Worm (Caenorhabditis elegans): ENCODE data around the gene F17C8.9.

DNA sequence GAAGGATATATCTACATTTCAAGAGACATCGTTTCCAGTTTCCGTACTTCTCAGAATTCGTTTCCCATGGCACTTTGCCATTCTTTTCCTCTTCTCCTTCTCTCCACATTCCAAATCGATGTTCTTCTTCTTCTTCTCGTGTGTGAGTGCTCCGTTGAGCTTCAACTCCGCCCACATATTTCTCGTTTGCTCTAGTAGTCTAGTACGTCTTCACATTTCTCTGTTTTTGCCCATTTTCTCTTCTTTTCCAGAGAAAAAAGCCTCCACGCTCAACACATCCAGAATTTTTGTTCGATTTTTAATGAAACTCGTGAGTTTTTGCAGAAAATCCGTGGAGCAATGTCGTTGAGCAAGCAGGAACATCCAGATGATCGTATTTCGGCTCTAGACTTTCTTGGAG, 25.2 kb upstream of the F17C8.9 start, which contains the start of gene T04A8.18:
- TF ChIP-seq elt-3 (tag; optimal IDR thresholded peaks at IDR 0.05) (no peak), nhr-28 (tag; optimal IDR thresholded peaks at IDR 0.05) (no peak), sem-2 (GFP tag; optimal IDR thresholded peaks at IDR 0.05) (no peak), pha-4 (tag; optimal IDR thresholded peaks at IDR 0.05) (no peak), lin-13 (tag; optimal IDR thresholded peaks at IDR 0.05) (no peak)
